Fruit fly (Drosophila melanogaster): Measurements from ENCODE around the gene CG7384.

CG7384 gene

DNA sequence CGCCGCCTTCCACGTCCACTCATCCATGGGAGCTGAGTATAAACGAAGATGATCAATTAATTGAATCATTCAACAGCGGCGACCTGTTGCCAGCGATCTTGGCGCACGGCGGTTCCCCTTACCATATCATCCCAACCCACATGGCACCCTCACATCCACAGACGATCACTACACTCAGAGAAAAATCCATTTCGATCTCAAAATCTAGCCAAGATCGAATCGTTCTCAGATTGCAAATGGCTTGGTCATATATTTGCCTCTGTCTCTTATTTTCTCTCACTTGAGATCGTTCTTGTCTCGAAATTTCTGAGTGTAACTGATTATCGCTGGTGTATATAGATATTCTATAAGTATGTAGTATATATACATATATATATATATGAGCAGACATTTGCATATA is 41.9 kb downstream of the CG7384 start (continued):
- TF ChIP-seq CoRest (tag; optimal IDR thresholded peaks at IDR 0.05) (peak; percentile 63), run (tag; optimal IDR thresholded peaks at IDR 0.05) (no peak), slou (GFP tag; optimal IDR thresholded peaks at IDR 0.05) (no peak), CG10543 (GFP tag; optimal IDR thresholded peaks at IDR 0.05) (peak; percentile 54), hb (GFP tag; IDR thresholded peaks at IDR 0.05; ENCODE audit: partially characterized antibody) (no peak), H2.0 (GFP tag; IDR thresholded peaks at IDR 0.05) (peak; percentile 60), CG4424 (GFP tag; optimal IDR thresholded peaks at IDR 0.05) (peak; percentile 27), corto (GFP tag; optimal IDR thresholded peaks at IDR 0.05) (no peak), pb (GFP tag; optimal IDR thresholded peaks at IDR 0.05) (no peak)

- TF ChIP-seq Mad (GFP tag; optimal IDR thresholded peaks at IDR 0.05), result no peak
- peak; percentile 10 for TF ChIP-seq CG9817 (tag; optimal IDR thresholded peaks at IDR 0.05)
- TF ChIP-seq HmgZ (tag; optimal IDR thresholded peaks at IDR 0.05), result no peak
- peak; percentile 20 for TF ChIP-seq Atf-2 (GFP tag; optimal IDR thresholded peaks at IDR 0.05)
- no peak for TF ChIP-seq inv (GFP tag; IDR thresholded peaks at IDR 0.05; ENCODE audit: partially characterized antibody)
- TF ChIP-seq ro (GFP tag; IDR thresholded peaks at IDR 0.05), result no peak
- no peak for TF ChIP-seq h (optimal IDR thresholded peaks at IDR 0.05)
- TF ChIP-seq CG31388 (GFP tag; optimal IDR thresholded peaks at IDR 0.05), result peak; percentile 40
- peak; percentile 63; the same call in 1 of the 3 replicates for TF ChIP-seq CG11093 (GFP tag; IDR thresholded peaks at IDR 0.05)
- TF ChIP-seq seq (GFP tag; IDR thresholded peaks at IDR 0.05), result no peak
- TF ChIP-seq ATbp (GFP tag; optimal IDR thresholded peaks at IDR 0.05), result peak; percentile 45
- TF ChIP-seq cato (GFP tag; optimal IDR thresholded peaks at IDR 0.05; ENCODE audit: borderline replicate concordance), result peak; percentile 18
- no peak for TF ChIP-seq CG1603 (tag; optimal IDR thresholded peaks at IDR 0.05)
- no peak for TF ChIP-seq CG14667 (GFP tag; IDR thresholded peaks at IDR 0.05)
- TF ChIP-seq CG12155 (GFP tag; optimal IDR thresholded peaks at IDR 0.05), result peak; percentile 14
- TF ChIP-seq CG17186 (GFP tag; optimal IDR thresholded peaks at IDR 0.05), result no peak
- TF ChIP-seq ken (GFP tag; IDR thresholded peaks at IDR 0.05), result no peak
- TF ChIP-seq exex (tag; optimal IDR thresholded peaks at IDR 0.05), result no peak
- no peak for TF ChIP-seq tx (GFP tag; optimal IDR thresholded peaks at IDR 0.05)
- peak; percentile 17 for TF ChIP-seq CG2202 (tag; optimal IDR thresholded peaks at IDR 0.05)
- no peak for TF ChIP-seq D (optimal IDR thresholded peaks at IDR 0.05)
- TF ChIP-seq D (GFP tag; optimal IDR thresholded peaks at IDR 0.05), result peak; percentile 78
- TF ChIP-seq CG9932 (GFP tag; IDR thresholded peaks at IDR 0.05), result no peak
- peak; percentile 42 for TF ChIP-seq chn (GFP tag; optimal IDR thresholded peaks at IDR 0.05)
- no peak for TF ChIP-seq run (tag; optimal IDR thresholded peaks at IDR 0.05)
- peak; percentile 36 for TF ChIP-seq ems (GFP tag; optimal IDR thresholded peaks at IDR 0.05)
- TF ChIP-seq amos (GFP tag; IDR thresholded peaks at IDR 0.05; ENCODE audit: partially characterized antibody), result no peak
- TF ChIP-seq CG6689 (GFP tag; IDR thresholded peaks at IDR 0.05), result peak; percentile 84
- TF ChIP-seq CG17359 (tag; optimal IDR thresholded peaks at IDR 0.05), result peak; percentile 74
- no peak for TF ChIP-seq CG14860 (GFP tag; IDR thresholded peaks at IDR 0.05; ENCODE audit: partially characterized antibody)
- TF ChIP-seq CG10979 (tag; optimal IDR thresholded peaks at IDR 0.05), result peak; percentile 80
- TF ChIP-seq CG6791 (GFP tag; IDR thresholded peaks at IDR 0.05; ENCODE audit: partially characterized antibody), result no peak
- no peak for TF ChIP-seq Bteb2 (GFP tag; optimal IDR thresholded peaks at IDR 0.05)
- TF ChIP-seq CG1832 (GFP tag; optimal IDR thresholded peaks at IDR 0.05), result no peak
- no peak for TF ChIP-seq CG3065 (GFP tag; optimal IDR thresholded peaks at IDR 0.05)
- TF ChIP-seq Atf3 (GFP tag; optimal IDR thresholded peaks at IDR 0.05), result peak; percentile 34
- TF ChIP-seq CG16863 (GFP tag; optimal IDR thresholded peaks at IDR 0.05), result peak; percentile 57
- TF ChIP-seq Dll (GFP tag; IDR thresholded peaks at IDR 0.05; ENCODE audit: partially characterized antibody), result no peak
- no peak for TF ChIP-seq CG7928 (GFP tag; optimal IDR thresholded peaks at IDR 0.05)
- TF ChIP-seq Rx (GFP tag; IDR thresholded peaks at IDR 0.05), result peak; percentile 26; the same call in 1 of the 2 replicates
- TF ChIP-seq Ets97D (GFP tag; optimal IDR thresholded peaks at IDR 0.05), result peak; percentile 4
- TF ChIP-seq CG9727 (GFP tag; optimal IDR thresholded peaks at IDR 0.05), result peak; percentile 72
- no peak for TF ChIP-seq CG10431 (GFP tag; optimal IDR thresholded peaks at IDR 0.05)
These were observed 43.4 kb downstream of the CG7384 start for dm6 chr2L:10466865-10467270.
